Worm (Caenorhabditis elegans) whole organism, midembryonic: ENCODE results near the gene vha-13.

Source experiments
- T22C8.4 ChIP-seq: fragments of 200-800 bp; sonication (Bioruptor generic); IDR thresholded peaks from 2 replicates; pipeline ENCODE4 v1.3.6; 2022; ENCODE audit warnings: missing genetic modification characterization, missing compliant biosample characterization
- cog-1 ChIP-seq: sonication (generic microtip); optimal IDR thresholded peaks from 2 replicates; lab custom pipeline; 2016; ENCODE audit warnings: missing genetic modification characterization, missing compliant biosample characterization
- flt-1 ChIP-seq: fragments of 200-800 bp; sonication (Bioruptor generic); IDR thresholded peaks from 2 replicates; pipeline ENCODE4 v1.3.6; 2022; ENCODE audit warnings: missing genetic modification characterization, missing compliant biosample characterization
- klf-2 ChIP-seq: fragments of 200-800 bp; sonication (Bioruptor generic); conservative IDR thresholded peaks from 2 replicates; pipeline ENCODE4 v1.3.6; 2022; ENCODE audit warnings: missing genetic modification reagents, missing genetic modification characterization, missing compliant biosample characterization
- med-1 ChIP-seq: sonication (generic microtip); optimal IDR thresholded peaks from 2 replicates; lab custom pipeline; 2017; ENCODE audit warnings: missing genetic modification characterization, mild to moderate bottlenecking, missing compliant biosample characterization, antibody characterized with exemption, missing genetic modification reagents; ENCODE audit not compliant: insufficient read depth
- ref-1 ChIP-seq: fragments of 200-800 bp; sonication (Bioruptor generic); conservative IDR thresholded peaks from 2 replicates; pipeline ENCODE4 v1.3.6; 2022; ENCODE audit warnings: missing genetic modification reagents, missing genetic modification characterization, missing compliant biosample characterization
- tab-1 ChIP-seq: fragments of 200-800 bp; sonication (Bioruptor generic); IDR thresholded peaks from 2 replicates; pipeline ENCODE4 v1.3.6; 2022; ENCODE audit warnings: missing genetic modification characterization, missing compliant biosample characterization
- ztf-23 ChIP-seq: fragments of 200-800 bp; sonication (Bioruptor generic); IDR thresholded peaks from 2 replicates; pipeline ENCODE4 v1.3.6; 2022; ENCODE audit warnings: missing genetic modification reagents, missing genetic modification characterization, missing compliant biosample characterization
- ztf-29 ChIP-seq: fragments of 200-800 bp; sonication (Bioruptor generic); IDR thresholded peaks from 2 replicates; pipeline ENCODE4 v1.3.6; 2022; ENCODE audit warnings: missing genetic modification reagents, missing genetic modification characterization, missing compliant biosample characterization

vha-13 gene

DNA sequence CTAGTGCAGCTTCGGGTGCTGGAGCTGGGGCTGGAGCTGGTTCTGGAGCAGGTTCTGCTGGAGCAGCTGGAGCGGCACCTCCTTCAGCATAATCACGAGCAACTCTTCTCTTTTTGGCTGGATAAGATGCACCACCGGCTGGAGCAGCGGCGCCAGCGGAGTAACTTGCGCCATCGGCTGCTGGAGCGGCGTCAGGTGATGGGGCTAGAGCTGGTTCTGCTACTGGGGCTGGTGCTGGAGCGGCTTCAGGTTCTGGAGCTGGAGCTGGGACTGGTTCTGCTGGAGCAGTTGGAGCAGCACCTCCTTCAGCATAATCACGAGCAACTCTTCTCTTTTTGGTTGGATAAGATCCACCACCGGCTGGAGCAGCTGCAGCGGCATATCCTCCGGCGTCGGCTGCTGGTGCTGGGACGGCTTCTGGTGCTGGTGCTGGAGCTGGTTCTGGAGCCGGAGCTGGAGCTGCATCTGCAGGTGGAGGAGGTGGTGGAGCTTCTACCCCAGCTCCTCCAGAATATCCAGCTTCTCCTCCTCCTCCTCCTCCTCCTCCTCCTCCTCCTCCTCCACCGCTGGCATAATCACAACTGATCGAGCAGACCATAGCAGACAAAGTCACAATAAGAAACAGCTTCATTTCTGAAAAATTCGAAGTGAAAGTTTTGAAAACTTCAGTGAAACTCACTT, 32.3 kb upstream of the vha-13 start, which contains the start of gene F47B8.13:
F47B8.13 (minus strand) TSS at position 631 of the 681 bp plus-strand sequence.
- no peak for TF ChIP-seq klf-2 (GFP tag; lab: Robert Waterston, UW)

DNA sequence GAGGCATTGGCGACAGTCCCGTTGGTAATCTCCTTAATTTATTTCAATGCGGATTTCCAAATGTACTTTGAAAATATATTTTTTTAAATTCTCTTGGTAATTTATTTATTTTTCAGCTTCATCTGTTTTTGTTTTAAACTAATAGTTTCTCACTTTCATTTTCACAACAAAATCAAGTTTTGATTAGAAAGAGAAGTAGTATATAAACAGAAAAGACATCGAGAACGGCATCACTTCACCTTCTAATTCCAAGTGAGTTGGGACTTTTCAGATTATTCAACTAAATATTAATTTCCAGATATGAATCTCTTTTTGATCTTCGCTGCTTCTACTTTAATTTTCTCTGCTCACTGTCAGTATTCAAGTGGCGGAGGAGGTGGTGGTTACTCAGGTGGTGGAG, 31.3 kb upstream of the vha-13 start, which contains the start of gene F47B8.14:
F47B8.14 (plus strand) TSS at position 301 of the 400 bp plus-strand sequence.
- no peak for TF ChIP-seq ref-1 (GFP tag; lab: Robert Waterston, UW)
- no peak for TF ChIP-seq klf-2 (GFP tag; lab: Robert Waterston, UW)
- no peak for TF ChIP-seq flt-1
- TF ChIP-seq tab-1 (GFP tag; lab: Robert Waterston, UW) = no peak
- no peak for TF ChIP-seq ztf-23
- TF ChIP-seq T22C8.4 = no peak
- no peak for TF ChIP-seq cog-1 (tag; lab: Kevin White, UChicago)
- TF ChIP-seq ztf-29 = no peak
- no peak for TF ChIP-seq med-1 (GFP tag; lab: Kevin White, UChicago)

ce11 chrV:14320730-14321319, 30.7 kb upstream of the vha-13 start:
- no peak for TF ChIP-seq ztf-29
- no peak for TF ChIP-seq flt-1
- no peak for TF ChIP-seq ztf-23
- TF ChIP-seq med-1 (GFP tag; lab: Kevin White, UChicago) = no peak
- TF ChIP-seq ref-1 (GFP tag; lab: Robert Waterston, UW) = no peak
- no peak for TF ChIP-seq klf-2 (GFP tag; lab: Robert Waterston, UW)
- TF ChIP-seq cog-1 (tag; lab: Kevin White, UChicago) = no peak
- no peak for TF ChIP-seq tab-1 (GFP tag; lab: Robert Waterston, UW)
- no peak for TF ChIP-seq T22C8.4

ce11 chrV:14322743-14323142, 28.8 kb upstream of the vha-13 start, which contains the start of gene F47B8.3:
F47B8.3 (minus strand) TSS chrV:14323003.
- no peak for TF ChIP-seq flt-1
- TF ChIP-seq cog-1 (tag; lab: Kevin White, UChicago) = no peak
- no peak for TF ChIP-seq med-1 (GFP tag; lab: Kevin White, UChicago)
- TF ChIP-seq ztf-29 = no peak
- TF ChIP-seq klf-2 (GFP tag; lab: Robert Waterston, UW) = no peak
- TF ChIP-seq ref-1 (GFP tag; lab: Robert Waterston, UW) = no peak
- no peak for TF ChIP-seq T22C8.4
- no peak for TF ChIP-seq ztf-23
- TF ChIP-seq tab-1 (GFP tag; lab: Robert Waterston, UW) = no peak

- TF ChIP-seq T22C8.4 (no peak), med-1 (GFP tag; lab: Kevin White, UChicago) (no peak), ztf-23 (no peak), tab-1 (GFP tag; lab: Robert Waterston, UW) (no peak), ref-1 (GFP tag; lab: Robert Waterston, UW) (no peak)
Measured at ce11 chrV:14324502-14325467, 26.7 kb upstream of the vha-13 start, which contains the start of the genes F47B8.4 and F47B8.18. F47B8.4 (minus strand) TSS chrV:14324673. F47B8.18 (minus strand) TSS chrV:14325464.

ce11 chrV:14327776-14328175, 23.7 kb upstream of the vha-13 start, which contains the start of gene F47B8.5:
F47B8.5 (minus strand) TSS chrV:14327876.
- TF ChIP-seq T22C8.4 (no peak), cog-1 (tag; lab: Kevin White, UChicago) (no peak), ztf-23 (no peak), klf-2 (GFP tag; lab: Robert Waterston, UW) (no peak), ref-1 (GFP tag; lab: Robert Waterston, UW) (no peak), flt-1 (no peak), ztf-29 (no peak), tab-1 (GFP tag; lab: Robert Waterston, UW) (no peak), med-1 (GFP tag; lab: Kevin White, UChicago) (no peak)

- TF ChIP-seq klf-2 (GFP tag; lab: Robert Waterston, UW) = no peak
- TF ChIP-seq med-1 (GFP tag; lab: Kevin White, UChicago) = no peak
- no peak for TF ChIP-seq T22C8.4
- no peak for TF ChIP-seq flt-1
- TF ChIP-seq tab-1 (GFP tag; lab: Robert Waterston, UW) = no peak
- no peak for TF ChIP-seq ztf-29
- no peak for TF ChIP-seq cog-1 (tag; lab: Kevin White, UChicago)
- TF ChIP-seq ref-1 (GFP tag; lab: Robert Waterston, UW) = no peak
- TF ChIP-seq ztf-23 = no peak
Measured at ce11 chrV:14328806-14329205, 22.7 kb upstream of the vha-13 start, which contains the start of gene pepm-1. pepm-1 (plus strand) TSS chrV:14329106.

DNA sequence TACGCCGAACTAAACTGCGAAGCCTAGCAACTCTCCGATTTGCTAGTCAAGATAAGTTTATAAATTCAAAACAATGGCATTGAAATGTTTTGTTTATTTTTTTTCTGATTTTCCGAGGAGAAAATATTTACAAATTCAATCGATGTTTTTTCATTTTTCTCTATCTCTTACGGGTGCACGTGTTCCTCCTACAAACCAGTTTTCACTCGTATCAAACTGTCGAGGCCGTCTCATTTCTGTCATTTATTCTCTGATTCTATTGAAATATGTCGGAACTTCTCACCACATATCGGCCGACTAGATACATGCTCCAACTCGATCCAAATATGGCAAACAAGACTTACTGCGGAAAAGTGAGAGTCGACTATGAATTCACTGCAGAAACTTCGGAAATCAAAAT, 20.0 kb upstream of the vha-13 start, which contains the start of gene F47B8.8:
F47B8.8 (plus strand) TSS at position 257 of the 400 bp plus-strand sequence.
- TF ChIP-seq ref-1 (GFP tag; lab: Robert Waterston, UW) = no peak
- no peak for TF ChIP-seq med-1 (GFP tag; lab: Kevin White, UChicago)

DNA sequence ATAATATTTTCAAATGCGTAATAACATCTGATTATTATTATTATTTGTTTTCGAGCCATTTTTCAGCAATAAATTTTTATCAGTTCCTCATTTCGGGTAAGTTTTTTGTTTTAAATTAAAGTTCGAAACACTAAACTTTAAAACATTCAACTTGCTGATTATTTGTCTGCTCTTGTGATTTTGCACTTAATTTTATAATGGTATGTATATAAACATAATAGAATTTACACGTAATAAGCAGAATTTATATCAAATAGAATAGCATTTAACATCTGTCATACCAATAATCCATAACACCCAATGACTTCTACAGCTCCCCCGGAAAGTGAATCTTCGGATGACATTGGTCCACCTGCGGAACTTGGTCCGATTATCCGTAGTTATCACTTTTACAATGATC, 18.4 kb upstream of the vha-13 start, which contains the start of gene srm-4:
srm-4 (plus strand) TSS at position 301 of the 400 bp plus-strand sequence.
- TF ChIP-seq flt-1 = no peak
- TF ChIP-seq ztf-29 = no peak
- no peak for TF ChIP-seq ztf-23
- TF ChIP-seq klf-2 (GFP tag; lab: Robert Waterston, UW) = no peak
- no peak for TF ChIP-seq cog-1 (tag; lab: Kevin White, UChicago)
- TF ChIP-seq tab-1 (GFP tag; lab: Robert Waterston, UW) = no peak
- no peak for TF ChIP-seq T22C8.4
- TF ChIP-seq med-1 (GFP tag; lab: Kevin White, UChicago) = no peak
- TF ChIP-seq ref-1 (GFP tag; lab: Robert Waterston, UW) = no peak
